Worm (Caenorhabditis elegans) whole organism, L4 larva: ENCODE data around the gene ufd-3.

Source experiments
- Y5F2A.4 ChIP-seq: fragments of 200-800 bp; sonication (Bioruptor generic); optimal IDR thresholded peaks from 2 replicates; lab custom pipeline; 2018; ENCODE audit warnings: mild to moderate bottlenecking, missing genetic modification characterization, missing compliant biosample characterization
- dmd-6 ChIP-seq: fragments of 200-800 bp; sonication (Bioruptor generic); IDR thresholded peaks from 2 replicates; pipeline ENCODE4 v1.3.6; 2022; ENCODE audit warnings: missing genetic modification reagents, missing genetic modification characterization, missing compliant biosample characterization
- lin-13 ChIP-seq: fragments of 150-350 bp; optimal IDR thresholded peaks from 2 replicates; lab custom pipeline; 2014; ENCODE audit warnings: missing biosample characterization, missing genetic modification reagents, missing genetic modification characterization
- madf-5 ChIP-seq, 2 experiments: fragments of 200-800 bp; sonication (Bioruptor generic); IDR thresholded peaks; 2 replicates each; pipeline ENCODE4 v1.3.6; 2022; ENCODE audit warnings: missing compliant biosample characterization in 2 of 2, missing genetic modification characterization in 2 of 2
- nhr-11 ChIP-seq: fragments of 150-350 bp; optimal IDR thresholded peaks from 2 replicates; lab custom pipeline; 2014; ENCODE audit warnings: missing biosample characterization, missing genetic modification characterization
- nhr-6 ChIP-seq: fragments of 150-350 bp; optimal IDR thresholded peaks from 2 replicates; lab custom pipeline; 2014; ENCODE audit warnings: missing biosample characterization, missing genetic modification characterization
- nhr-76 ChIP-seq: fragments of 150-350 bp; optimal IDR thresholded peaks from 2 replicates; lab custom pipeline; 2014; ENCODE audit warnings: missing biosample characterization, missing genetic modification characterization
- pqm-1 ChIP-seq: sonication (generic microtip); optimal IDR thresholded peaks from 2 replicates; lab custom pipeline; 2017; ENCODE audit warnings: missing biosample characterization, missing genetic modification characterization
- unc-130 ChIP-seq: sonication (generic microtip); optimal IDR thresholded peaks from 2 replicates; lab custom pipeline; 2016; ENCODE audit warnings: missing genetic modification reagents, missing genetic modification characterization, missing compliant biosample characterization
- unc-62 ChIP-seq, 3 experiments: fragments of 150-350 bp in 1 of 3; sonication (generic microtip); optimal IDR thresholded peaks in 2 of 3; peaks in 1 of 3; 1 replicate in 1 of 3; 2 replicates in 2 of 3; lab custom pipeline; 2014 to 2017; ENCODE audit warnings: missing biosample characterization in 3 of 3, missing genetic modification characterization in 3 of 3, missing genetic modification reagents in 3 of 3, missing genotype in 1 of 3
- ztf-11 ChIP-seq: fragments of 150-350 bp; optimal IDR thresholded peaks from 2 replicates; lab custom pipeline; 2014; ENCODE audit warnings: missing biosample characterization, missing genetic modification characterization

DNA sequence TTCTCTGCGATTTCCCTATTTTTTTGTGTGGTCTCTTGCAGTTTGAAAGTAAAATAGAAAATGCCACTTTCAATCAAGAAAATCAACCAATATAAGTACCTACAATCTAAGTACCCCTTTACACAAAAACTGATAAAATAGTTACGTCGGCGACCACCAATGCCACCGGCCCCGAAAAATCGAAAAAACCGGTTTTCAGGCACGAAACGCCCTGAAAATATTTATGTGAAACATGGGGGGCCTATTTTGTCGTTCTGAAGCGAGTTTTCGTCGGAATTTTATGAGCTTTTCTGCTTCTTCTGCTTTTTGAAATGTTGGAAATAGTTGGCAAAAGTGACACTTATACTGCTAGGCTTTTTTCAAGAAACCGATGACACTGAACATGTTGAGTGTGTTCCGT lies 48.1 kb downstream of the ufd-3 start:
- TF ChIP-seq unc-62 (GFP tag; optimal IDR thresholded peaks at IDR 0.05 in 1 of 2; lab: Kevin White, UChicago) (no peak), unc-62 (tag; optimal IDR thresholded peaks at IDR 0.05; lab: Kevin White, UChicago) (no peak), nhr-11 (tag; lab: Kevin White, UChicago) (no peak), nhr-76 (tag; lab: Kevin White, UChicago) (no peak), pqm-1 (tag; lab: Kevin White, UChicago) (no peak), madf-5 (GFP tag; IDR thresholded peaks at IDR 0.05; lab: Robert Waterston, UW) (no peak), nhr-6 (tag; lab: Kevin White, UChicago) (no peak), Y5F2A.4 (no peak), unc-130 (GFP tag; lab: Kevin White, UChicago) (no peak), lin-13 (no peak), dmd-6 (GFP tag; lab: Robert Waterston, UW) (no peak), ztf-11 (no peak)
